Worm (Caenorhabditis elegans) whole organism, L4 larva: ENCODE results near the gene srxa-18.

Experiments
- hmg-1.1 ChIP-seq: fragments of 200-800 bp; sonication (Bioruptor generic); IDR thresholded peaks from 2 replicates; pipeline ENCODE4 v1.3.6; 2022; ENCODE audit warnings: missing genetic modification reagents, missing genetic modification characterization, missing compliant biosample characterization
- ztf-11 ChIP-seq: fragments of 150-350 bp; optimal IDR thresholded peaks from 2 replicates; lab custom pipeline; 2014; ENCODE audit warnings: missing biosample characterization, missing genetic modification characterization

ce11 chrV:10103811-10104210 is 17.0 kb downstream of the srxa-18 start:
- no peak for TF ChIP-seq hmg-1.1 (GFP tag; lab: Robert Waterston, UW)
- no peak for TF ChIP-seq ztf-11
